Fruit fly (Drosophila melanogaster) ovary, adult (tissue): ENCODE results near the gene Trf5.

Experiments
- CG17801 ChIP-seq: fragments of 200-800 bp; optimal IDR thresholded peaks from 2 replicates; lab custom pipeline; 2019; ENCODE audit warnings: missing biosample characterization, mild to moderate bottlenecking, missing genetic modification characterization, moderate library complexity; ENCODE audit not compliant: partially characterized antibody

The Trf5 gene

DNA sequence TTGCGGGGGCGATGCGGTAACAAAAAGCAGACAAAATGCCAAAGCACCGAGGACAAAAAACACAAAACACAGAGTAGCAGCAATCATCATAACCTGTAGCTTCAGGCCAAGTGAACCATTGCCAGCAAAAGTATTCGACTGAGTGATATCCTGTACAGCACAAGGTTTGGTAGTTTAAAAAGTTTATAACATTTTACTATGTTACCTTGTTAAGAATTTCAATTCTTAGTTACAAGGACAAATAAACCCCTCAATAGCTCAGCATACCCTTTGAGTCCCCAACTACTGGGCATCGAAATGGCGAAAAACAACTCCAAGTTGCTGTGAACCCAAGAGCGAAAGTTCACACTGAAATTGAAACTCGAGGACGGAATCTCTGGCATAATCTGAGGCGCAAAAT is 26.9 kb upstream of the Trf5 start:
- no peak for TF ChIP-seq CG17801

DNA sequence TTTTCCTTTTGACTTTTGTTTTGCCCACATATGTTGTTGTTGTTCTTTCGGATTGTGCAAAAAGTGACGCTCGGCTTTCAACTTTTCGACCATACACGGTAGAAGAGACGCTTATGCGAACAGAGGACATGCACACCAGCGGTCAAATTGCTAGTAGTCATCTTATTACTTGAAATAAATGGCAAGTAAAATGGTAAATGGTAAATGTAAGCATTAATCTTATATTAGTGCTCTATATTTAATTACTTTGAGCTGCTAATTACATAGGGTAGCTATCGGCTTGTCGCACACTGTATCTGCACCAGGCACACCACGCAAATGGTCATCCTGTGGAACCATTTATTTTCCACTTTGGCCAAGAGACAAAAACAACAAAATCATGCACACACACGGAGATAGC is 25.1 kb upstream of the Trf5 start:
- no peak for TF ChIP-seq CG17801

DNA sequence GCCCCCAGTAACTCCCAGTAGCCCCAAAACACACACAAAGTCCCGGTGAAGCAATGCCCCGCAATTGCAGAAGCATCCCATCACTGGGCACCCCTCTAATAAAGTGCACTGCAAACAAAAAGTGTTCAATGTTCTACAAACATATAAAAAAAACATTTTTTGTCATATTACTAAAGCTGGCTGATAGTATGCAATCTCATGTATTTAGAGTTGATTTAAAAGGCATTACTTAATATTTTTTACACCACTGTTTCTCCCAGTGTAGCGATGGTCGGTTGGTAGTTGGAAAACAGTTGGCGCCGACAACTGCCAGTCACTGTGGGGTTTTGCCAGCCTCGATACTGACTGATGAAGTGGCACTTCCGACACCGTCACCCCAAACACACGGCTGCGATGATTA is 24.1 kb upstream of the Trf5 start:
- no peak for TF ChIP-seq CG17801

DNA sequence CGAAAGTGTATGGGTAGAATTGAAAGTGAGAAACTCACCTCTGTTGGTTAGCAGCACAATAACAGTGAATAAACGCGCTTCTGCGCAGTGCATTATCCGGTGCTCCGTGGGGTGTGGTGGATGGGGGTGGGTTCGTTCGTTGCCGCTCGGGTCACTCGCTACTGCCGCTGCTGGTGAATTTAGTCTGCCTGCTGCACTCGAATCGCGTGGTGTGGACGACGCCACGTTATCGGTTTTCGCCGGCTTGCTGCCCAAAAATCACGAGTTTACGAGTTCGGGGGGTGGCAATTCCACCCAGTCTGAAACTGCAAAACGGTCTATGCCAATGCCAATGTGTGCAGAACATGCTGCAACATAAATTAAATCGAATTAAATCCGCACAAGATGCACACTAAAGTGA is 18.7 kb downstream of the Trf5 start, which contains the start of gene Tmtc1:
Gene Tmtc1 (plus strand): TSS at position 182 of the 400 bp plus-strand sequence.
- TF ChIP-seq CG17801, result no peak

DNA sequence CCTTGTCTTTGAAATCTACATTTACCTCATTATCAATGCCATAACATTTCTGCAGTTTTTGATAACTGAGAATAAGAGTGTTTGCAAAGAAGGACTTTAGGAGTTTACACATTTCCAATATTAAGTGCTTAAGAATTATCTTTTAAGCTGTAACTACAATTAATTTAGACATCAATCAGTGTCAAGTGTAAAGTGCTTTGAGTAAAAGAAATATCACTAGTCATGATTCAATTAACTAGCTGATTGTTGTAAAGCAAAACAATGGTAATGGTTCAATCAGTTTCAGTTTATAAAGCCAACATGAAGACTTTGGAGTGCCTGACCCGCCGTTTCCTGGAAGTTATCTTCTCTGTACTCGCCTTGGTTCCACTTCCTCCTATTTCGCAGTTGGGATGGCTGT is 26.7 kb downstream of the Trf5 start, which contains the start of gene Gr23a:
Gene Gr23a (plus strand): TSS at position 301 of the 400 bp plus-strand sequence.
- TF ChIP-seq CG17801, result no peak

DNA sequence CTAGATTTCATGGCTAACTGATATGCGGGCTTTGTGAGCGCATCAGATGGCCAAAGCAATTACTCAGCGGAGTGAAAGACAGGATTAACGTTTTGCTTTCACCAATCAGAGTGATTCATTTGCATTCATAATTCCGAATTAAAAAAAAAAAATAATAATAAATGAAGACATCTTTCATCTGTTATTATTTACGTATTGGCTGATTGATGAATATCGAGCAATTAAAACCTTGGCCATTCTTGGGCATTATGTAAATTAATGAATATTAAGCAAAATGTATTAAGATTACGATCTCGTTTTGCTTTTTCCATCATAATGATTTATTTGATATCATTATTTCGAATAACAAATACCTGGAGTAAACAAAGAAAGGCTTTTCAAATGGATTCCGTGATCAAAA is 31.5 kb downstream of the Trf5 start, which contains the start of gene Trf4:
Gene Trf4 (plus strand): TSS at position 301 of the 400 bp plus-strand sequence.
- TF ChIP-seq CG17801, result no peak

DNA sequence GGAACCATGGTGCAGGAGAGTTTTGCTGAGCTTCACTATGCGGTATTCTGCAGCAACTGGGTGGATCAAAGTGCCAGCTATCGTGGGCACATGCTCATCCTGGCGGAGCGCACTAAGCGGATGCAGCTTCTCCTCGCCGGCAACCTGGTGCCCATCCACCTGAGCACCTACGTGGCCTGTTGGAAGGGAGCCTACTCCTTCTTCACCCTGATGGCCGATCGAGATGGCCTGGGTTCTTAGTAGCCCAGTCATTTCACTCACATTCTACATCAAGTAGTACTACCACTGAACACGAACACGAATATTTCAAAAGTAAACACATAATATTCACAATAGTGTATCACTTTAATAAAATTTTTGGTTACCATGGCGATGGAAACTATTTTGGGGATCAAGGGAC is 41.1 kb downstream of the Trf5 start, which contains the start of gene Prosbeta4R2:
Gene Prosbeta4R2 (plus strand): TSS at position 301 of the 400 bp plus-strand sequence.
- TF ChIP-seq CG17801, result no peak

DNA sequence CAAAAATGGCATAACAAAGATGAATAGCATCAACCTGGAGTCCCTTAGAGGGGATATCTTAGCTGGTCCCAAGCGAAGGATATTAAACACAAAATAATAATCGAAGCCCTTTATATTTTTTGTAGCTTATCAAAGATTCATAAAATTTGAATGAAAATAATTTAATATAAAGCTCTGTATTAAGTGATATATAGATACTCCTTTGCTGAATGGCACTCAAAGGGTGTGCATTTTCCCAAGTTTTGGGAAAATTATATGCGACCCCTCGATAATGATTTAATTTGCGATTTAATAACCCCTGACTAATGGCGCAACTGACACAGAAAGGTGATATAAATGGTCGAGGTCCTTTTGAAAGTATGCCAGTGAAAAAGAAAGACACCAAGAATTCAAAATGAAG is 42.5 kb downstream of the Trf5 start, which contains the start of gene Or23a:
Gene Or23a (plus strand): TSS at position 301 of the 400 bp plus-strand sequence.
- no peak for TF ChIP-seq CG17801

DNA sequence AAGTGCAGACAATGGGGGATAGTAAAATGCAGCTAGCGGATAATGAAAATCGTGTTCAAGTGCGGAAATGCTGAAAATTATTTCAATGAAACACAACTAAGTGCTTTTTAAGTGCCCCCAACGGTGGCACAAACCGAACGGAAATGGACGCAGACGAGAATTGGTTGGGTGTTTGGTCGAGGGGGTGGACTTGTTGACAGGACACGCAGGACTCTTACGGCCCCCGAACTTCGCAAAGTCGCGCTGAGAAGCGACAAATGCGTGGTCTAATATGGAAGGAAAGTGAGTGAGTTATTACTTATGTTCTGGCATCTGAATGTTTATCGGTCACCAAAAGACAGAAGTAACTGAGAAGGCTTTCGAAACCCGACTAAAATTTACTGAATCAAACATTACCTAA is 43.5 kb downstream of the Trf5 start, which contains the start of gene Prosbeta4R1:
Gene Prosbeta4R1 (plus strand): TSS at position 301 of the 400 bp plus-strand sequence.
- TF ChIP-seq CG17801, result no peak

DNA sequence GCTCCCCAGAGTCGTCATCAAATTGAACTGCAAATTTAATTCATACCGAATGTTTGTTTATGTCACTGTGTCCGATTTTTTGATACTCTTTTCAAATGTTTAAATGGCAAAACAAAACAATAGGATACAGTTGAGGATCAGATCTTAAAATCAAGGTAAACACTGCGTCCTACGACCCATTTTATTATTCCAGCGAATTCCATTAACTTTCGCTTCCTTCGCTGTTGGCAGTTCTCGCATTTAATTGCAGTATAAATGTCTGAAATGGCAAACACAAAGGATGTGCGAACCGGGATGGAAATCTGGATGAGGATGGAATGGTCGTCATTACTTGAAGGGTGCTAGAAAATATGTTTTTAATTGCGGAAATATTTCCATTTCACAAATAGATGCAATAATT is 43.9 kb downstream of the Trf5 start, which contains the start of gene CG33125:
Gene CG33125 (minus strand): TSS at position 101 of the 400 bp plus-strand sequence.
- TF ChIP-seq CG17801, result no peak

DNA sequence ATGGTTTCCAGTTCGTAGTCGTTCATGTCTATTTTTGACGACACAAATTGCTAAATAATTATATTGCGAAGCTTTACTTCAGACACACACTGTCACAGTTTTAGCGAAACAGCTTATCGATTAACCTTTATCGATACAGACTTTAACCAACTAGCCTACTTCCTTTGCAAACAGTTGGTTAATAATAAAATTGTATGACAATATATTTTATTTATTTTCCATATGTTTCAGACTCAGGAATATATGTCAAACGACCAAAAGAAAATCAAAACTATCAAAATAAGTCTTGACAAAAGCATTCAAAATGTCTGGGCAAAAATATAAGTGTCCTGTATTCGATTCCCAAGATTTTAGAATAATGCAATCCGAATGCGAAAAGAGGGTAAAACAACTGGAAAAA is 48.6 kb downstream of the Trf5 start, which contains the start of the genes CG9962 and CG43851:
Gene CG9962 (minus strand): TSS at position 101 of the 400 bp plus-strand sequence.
Gene CG43851 (plus strand): TSS at position 267 of the 400 bp plus-strand sequence.
- TF ChIP-seq CG17801, result no peak
